Worm (Caenorhabditis elegans): Measurements from ENCODE around the gene set-22.

DNA sequence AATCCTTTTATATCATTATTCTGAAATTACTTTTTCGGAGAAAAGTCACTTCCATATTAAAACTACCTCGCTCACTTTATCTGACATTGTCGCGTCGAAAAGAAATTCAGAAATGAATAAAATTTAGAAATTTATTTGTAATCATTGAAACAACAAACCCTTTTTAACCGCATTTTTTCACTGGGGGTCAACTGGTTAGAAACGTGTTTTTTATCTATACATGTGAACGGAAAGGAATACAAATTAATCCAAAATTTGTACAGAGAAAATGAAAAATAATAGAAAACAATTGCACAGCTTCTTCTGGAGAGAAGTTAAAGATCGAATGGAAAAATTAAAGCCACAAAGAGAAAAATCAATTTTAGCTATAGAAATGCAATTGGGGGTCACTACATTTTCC lies 8.1 kb upstream of the set-22 start, which contains the start of gene tag-314:
- TF ChIP-seq nhr-11 (tag; optimal IDR thresholded peaks at IDR 0.05) (no peak), rbr-2 (tag; optimal IDR thresholded peaks at IDR 0.05) (no peak), pqm-1 (tag; optimal IDR thresholded peaks at IDR 0.05) (no peak), ces-1 (GFP tag; optimal IDR thresholded peaks at IDR 0.05) (no peak), nhr-237 (tag; optimal IDR thresholded peaks at IDR 0.05) (no peak), dve-1 (tag; optimal IDR thresholded peaks at IDR 0.05; ENCODE audit: insufficient read depth) (no peak)
